Fruit fly (Drosophila melanogaster) whole organism, prepupa: ENCODE data around the gene CG14024.

Source experiments
- Blimp-1 ChIP-seq: fragments of 200-800 bp; sonication (Bioruptor generic); optimal IDR thresholded peaks from 3 replicates; lab custom pipeline; 2017; ENCODE audit warnings: missing biosample characterization, missing genetic modification characterization, mild to moderate bottlenecking, moderate library complexity, missing genetic modification reagents
- CG11762 ChIP-seq: fragments of 200-800 bp; sonication (Bioruptor generic); optimal IDR thresholded peaks from 3 replicates; lab custom pipeline; 2016; ENCODE audit warnings: missing biosample characterization, missing genetic modification characterization; ENCODE audit not compliant: insufficient read depth
- CG15336 ChIP-seq: fragments of 200-800 bp; sonication (Bioruptor generic); IDR thresholded peaks from 2 replicates; pipeline ENCODE4 v1.3.6; 2022; ENCODE audit warnings: missing biosample characterization, missing genetic modification characterization
- CG16779 ChIP-seq: fragments of 200-800 bp; sonication (Bioruptor generic); optimal IDR thresholded peaks from 3 replicates; lab custom pipeline; 2017; ENCODE audit warnings: missing biosample characterization, mild to moderate bottlenecking, missing genetic modification characterization
- CG31627 ChIP-seq: fragments of 200-800 bp; sonication (Bioruptor generic); optimal IDR thresholded peaks from 3 replicates; lab custom pipeline; 2016; ENCODE audit warnings: missing biosample characterization, missing genetic modification characterization
- CG32006 ChIP-seq: fragments of 200-800 bp; sonication (Bioruptor generic); optimal IDR thresholded peaks from 3 replicates; lab custom pipeline; 2017; ENCODE audit warnings: missing biosample characterization, mild to moderate bottlenecking, missing genetic modification characterization
- CG3919 ChIP-seq: fragments of 200-800 bp; sonication (Bioruptor generic); optimal IDR thresholded peaks from 3 replicates; lab custom pipeline; 2016; ENCODE audit warnings: missing biosample characterization, missing genetic modification characterization
- CG6163 ChIP-seq: fragments of 200-800 bp; sonication (Bioruptor generic); IDR thresholded peaks from 3 replicates; pipeline ENCODE4 v1.3.6; 2022; ENCODE audit warnings: missing biosample characterization, missing genetic modification characterization
- CG6276 ChIP-seq: fragments of 200-800 bp; sonication (Bioruptor generic); optimal IDR thresholded peaks from 2 replicates; lab custom pipeline; 2017; ENCODE audit warnings: missing biosample characterization, mild to moderate bottlenecking, missing genetic modification characterization
- CG6792 ChIP-seq: fragments of 200-800 bp; sonication (Bioruptor generic); optimal IDR thresholded peaks from 3 replicates; lab custom pipeline; 2016; ENCODE audit warnings: missing biosample characterization, missing genetic modification characterization
- CG6854 ChIP-seq: fragments of 200-800 bp; sonication (Bioruptor generic); optimal IDR thresholded peaks from 2 replicates; lab custom pipeline; 2017; ENCODE audit warnings: missing biosample characterization, mild to moderate bottlenecking, missing genetic modification characterization
- CG7368 ChIP-seq: fragments of 200-800 bp; sonication (Bioruptor generic); optimal IDR thresholded peaks from 3 replicates; lab custom pipeline; 2016; ENCODE audit warnings: missing biosample characterization, missing genetic modification characterization
- CG8119 ChIP-seq: fragments of 200-800 bp; sonication (Bioruptor generic); IDR thresholded peaks from 3 replicates; pipeline ENCODE4 v1.3.6; 2022; ENCODE audit warnings: missing biosample characterization, missing genetic modification characterization
- CG8319 ChIP-seq: fragments of 200-800 bp; sonication (Bioruptor generic); optimal IDR thresholded peaks from 3 replicates; lab custom pipeline; 2016; ENCODE audit warnings: missing biosample characterization, missing genetic modification characterization
- CG9139 ChIP-seq: fragments of 200-800 bp; sonication (Bioruptor generic); optimal IDR thresholded peaks from 3 replicates; lab custom pipeline; 2017; ENCODE audit warnings: missing biosample characterization, mild to moderate bottlenecking, missing genetic modification characterization
- Eip75B ChIP-seq: fragments of 200-800 bp; sonication (Bioruptor generic); optimal IDR thresholded peaks from 3 replicates; lab custom pipeline; 2016; ENCODE audit warnings: missing biosample characterization, missing genetic modification characterization
- Eip78C ChIP-seq: fragments of 200-800 bp; sonication (Bioruptor generic); peaks from one replicate; lab custom pipeline; 2016; ENCODE audit warnings: missing biosample characterization, missing genetic modification characterization
- Eip93F ChIP-seq: fragments of 200-800 bp; sonication (Bioruptor generic); optimal IDR thresholded peaks from 2 replicates; lab custom pipeline; 2016; ENCODE audit warnings: missing biosample characterization, mild to moderate bottlenecking, missing genetic modification characterization
- Ets21C ChIP-seq: fragments of 200-800 bp; sonication (Bioruptor generic); optimal IDR thresholded peaks from 3 replicates; lab custom pipeline; 2016; ENCODE audit warnings: missing biosample characterization, missing genetic modification characterization
- Ets96B ChIP-seq: fragments of 200-800 bp; optimal IDR thresholded peaks from 2 replicates; lab custom pipeline; 2019; ENCODE audit warnings: missing biosample characterization, mild to moderate bottlenecking, missing genetic modification characterization, moderate library complexity
- Gug ChIP-seq: fragments of 200-800 bp; sonication (Bioruptor generic); IDR thresholded peaks from 2 replicates; pipeline ENCODE4 v1.3.6; 2022; ENCODE audit warnings: missing biosample characterization, missing genetic modification characterization
- Hr38 ChIP-seq: sonication (Bioruptor generic); optimal IDR thresholded peaks from 2 replicates; lab custom pipeline; 2016; ENCODE audit warnings: missing biosample characterization, missing genetic modification characterization
- Hr4 ChIP-seq: fragments of 200-800 bp; sonication (Bioruptor generic); optimal IDR thresholded peaks from 3 replicates; lab custom pipeline; 2016; ENCODE audit warnings: missing biosample characterization, missing genetic modification characterization
- Lpt ChIP-seq: fragments of 200-800 bp; sonication (Bioruptor generic); optimal IDR thresholded peaks from 3 replicates; lab custom pipeline; 2016; ENCODE audit warnings: missing biosample characterization, missing genetic modification characterization
- OdsH ChIP-seq: fragments of 200-800 bp; sonication (Bioruptor generic); optimal IDR thresholded peaks from 3 replicates; lab custom pipeline; 2016; ENCODE audit warnings: missing biosample characterization, missing genetic modification characterization
- Sox14 ChIP-seq: fragments of 200-800 bp; sonication (Bioruptor generic); optimal IDR thresholded peaks from 3 replicates; lab custom pipeline; 2016; ENCODE audit warnings: missing biosample characterization, missing genetic modification characterization
- Sox15 ChIP-seq: fragments of 200-800 bp; sonication (Bioruptor generic); optimal IDR thresholded peaks from 3 replicates; lab custom pipeline; 2016; ENCODE audit warnings: missing biosample characterization, missing genetic modification characterization
- acj6 ChIP-seq: fragments of 200-800 bp; sonication (Bioruptor generic); optimal IDR thresholded peaks from 3 replicates; lab custom pipeline; 2016; ENCODE audit warnings: missing biosample characterization, missing genetic modification characterization
- cyc ChIP-seq: fragments of 200-800 bp; sonication (Bioruptor generic); optimal IDR thresholded peaks from 3 replicates; lab custom pipeline; 2016; ENCODE audit warnings: missing biosample characterization, missing genetic modification characterization
- dsx ChIP-seq: fragments of 200-800 bp; optimal IDR thresholded peaks from 3 replicates; lab custom pipeline; 2019; ENCODE audit warnings: missing biosample characterization, mild to moderate bottlenecking, missing genetic modification characterization, moderate library complexity; ENCODE audit not compliant: poor library complexity, severe bottlenecking
- eg ChIP-seq: fragments of 200-800 bp; sonication (Bioruptor generic); IDR thresholded peaks from 3 replicates; pipeline ENCODE4 v1.3.6; 2022; ENCODE audit warnings: missing biosample characterization, missing genetic modification characterization
- esn ChIP-seq: fragments of 200-800 bp; sonication (Bioruptor generic); optimal IDR thresholded peaks from 2 replicates; lab custom pipeline; 2016; ENCODE audit warnings: missing biosample characterization, mild to moderate bottlenecking, missing genetic modification characterization, moderate library complexity
- fd85E ChIP-seq: fragments of 200-800 bp; sonication (Bioruptor generic); optimal IDR thresholded peaks from 3 replicates; lab custom pipeline; 2016; ENCODE audit warnings: missing biosample characterization, missing genetic modification characterization
- fkh ChIP-seq: fragments of 200-800 bp; sonication (Bioruptor generic); optimal IDR thresholded peaks from 3 replicates; lab custom pipeline; 2017; ENCODE audit warnings: missing biosample characterization, mild to moderate bottlenecking, missing genetic modification characterization, moderate library complexity
- lz ChIP-seq: fragments of 200-800 bp; sonication (Bioruptor generic); optimal IDR thresholded peaks from 3 replicates; lab custom pipeline; 2016; ENCODE audit warnings: missing biosample characterization, missing genetic modification characterization
- net ChIP-seq: fragments of 200-800 bp; sonication (Bioruptor generic); optimal IDR thresholded peaks from 3 replicates; lab custom pipeline; 2016; ENCODE audit warnings: missing biosample characterization, missing genetic modification characterization
- pdm3 ChIP-seq: fragments of 200-800 bp; sonication (Bioruptor generic); optimal IDR thresholded peaks from 3 replicates; lab custom pipeline; 2016; ENCODE audit warnings: missing biosample characterization, missing genetic modification characterization
- salr ChIP-seq, 2 experiments: fragments of 200-800 bp; sonication (Bioruptor generic); optimal IDR thresholded peaks; 3 replicates each; lab custom pipeline; 2016 to 2018; ENCODE audit warnings: missing biosample characterization in 2 of 2, missing genetic modification characterization in 2 of 2, mild to moderate bottlenecking in 1 of 2
- spab ChIP-seq: fragments of 200-800 bp; sonication (Bioruptor generic); optimal IDR thresholded peaks from 2 replicates; lab custom pipeline; 2017; ENCODE audit warnings: missing biosample characterization, mild to moderate bottlenecking, missing genetic modification characterization, missing genetic modification reagents
- ss ChIP-seq, 2 experiments: fragments of 200-800 bp; sonication (Bioruptor generic); optimal IDR thresholded peaks; 2 replicates in 1 of 2; 3 replicates in 1 of 2; lab custom pipeline; 2017 to 2018; ENCODE audit warnings: mild to moderate bottlenecking in 2 of 2, missing biosample characterization in 2 of 2, missing genetic modification characterization in 2 of 2, moderate library complexity in 1 of 2
- svp ChIP-seq: fragments of 200-800 bp; sonication (Bioruptor generic); peaks from one replicate; lab custom pipeline; 2016; ENCODE audit warnings: missing biosample characterization, missing genetic modification characterization
- topi ChIP-seq: fragments of 200-800 bp; sonication (Bioruptor generic); optimal IDR thresholded peaks from 3 replicates; lab custom pipeline; 2016; ENCODE audit warnings: missing biosample characterization, missing genetic modification characterization
- vri ChIP-seq: fragments of 200-800 bp; sonication (Bioruptor generic); optimal IDR thresholded peaks from 3 replicates; lab custom pipeline; 2016; ENCODE audit warnings: missing biosample characterization, mild to moderate bottlenecking, missing genetic modification characterization

CG14024 gene

DNA sequence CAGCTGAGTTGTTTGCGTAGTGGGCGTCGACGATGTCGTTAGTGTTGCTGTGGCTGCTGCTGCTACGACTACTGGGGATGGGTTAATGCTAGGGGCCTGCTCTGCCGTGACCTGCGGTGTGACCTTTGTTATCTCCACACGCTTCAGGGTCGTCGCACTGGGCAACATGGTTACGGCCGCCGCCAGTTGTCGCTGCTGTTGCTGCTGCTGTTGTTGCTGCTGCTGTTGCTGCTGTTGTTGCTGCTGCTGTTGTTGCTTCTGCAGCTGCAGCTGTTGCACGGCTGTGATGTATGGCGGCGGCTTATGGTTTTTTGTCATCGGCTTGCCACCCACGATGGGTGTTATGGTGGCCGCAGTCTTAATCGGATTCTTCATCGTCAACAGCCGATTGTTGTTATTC, 5.4 kb upstream of the CG14024 start:
- no peak for TF ChIP-seq salr (GFP tag; optimal IDR thresholded peaks at IDR 0.05; lab: Kevin White, UChicago)
- peak; percentile 61 for TF ChIP-seq svp (GFP tag; lab: Kevin White, UChicago)
- TF ChIP-seq CG31627 (GFP tag; lab: Kevin White, UChicago), result no peak

DNA sequence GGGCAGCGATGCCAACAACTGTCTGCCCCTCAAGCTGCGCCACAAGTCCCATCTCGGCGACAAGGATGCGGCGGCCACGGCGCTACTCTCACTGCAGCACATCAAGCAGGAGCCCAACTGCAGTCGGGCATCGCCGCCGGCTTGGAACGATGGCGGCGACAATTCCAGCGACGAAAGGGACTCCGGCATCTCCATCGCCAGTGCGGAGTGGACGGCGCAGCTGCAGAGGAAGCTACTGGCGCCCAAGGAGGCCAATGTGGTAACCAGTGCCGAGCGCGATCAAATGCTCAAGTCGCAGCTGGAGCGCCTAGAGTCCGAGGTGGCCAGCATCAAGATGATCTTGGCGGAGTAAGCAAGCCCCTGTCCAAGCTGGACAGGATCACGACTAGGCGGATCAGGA, 5.3 kb downstream of the CG14024 start:
- TF ChIP-seq CG11762 (GFP tag; lab: Kevin White, UChicago), result no peak
- TF ChIP-seq fd85E (GFP tag; lab: Kevin White, UChicago), result no peak
- TF ChIP-seq lz (GFP tag; lab: Kevin White, UChicago), result no peak
- TF ChIP-seq, all 60 proteins: peak for 0

DNA sequence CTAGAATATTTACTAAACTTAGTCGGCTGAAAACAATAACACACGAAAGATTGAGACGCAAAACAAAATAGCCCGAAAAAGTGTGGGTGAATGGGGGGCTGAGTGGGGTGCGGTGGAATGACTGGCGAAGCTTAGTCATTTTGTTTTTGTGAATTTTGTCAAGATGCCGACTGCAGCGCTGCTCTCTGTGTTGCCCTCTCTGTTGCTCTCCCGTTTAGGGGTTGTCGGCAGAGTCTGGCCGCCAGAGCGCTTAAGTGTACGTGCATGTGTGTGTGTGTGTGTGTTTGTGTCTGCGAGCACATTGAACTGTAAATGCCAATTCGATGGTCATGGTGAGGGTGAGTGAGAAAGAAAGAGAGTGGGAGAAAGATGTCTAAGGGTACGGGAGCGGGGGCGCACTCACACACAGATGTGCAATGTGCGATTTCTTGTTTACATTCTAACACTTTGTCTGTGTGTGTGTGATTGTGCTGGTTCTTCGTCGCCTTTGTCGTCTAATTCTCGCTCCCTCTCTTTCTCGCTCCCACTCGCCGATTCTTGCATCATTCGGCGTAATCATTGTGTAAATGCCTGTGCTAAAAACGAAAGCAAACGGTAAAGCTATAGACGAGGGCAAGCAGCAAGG, 8.2 kb downstream of the CG14024 start:
- peak; percentile 32 for TF ChIP-seq CG3919 (GFP tag; lab: Kevin White, UChicago)
- TF ChIP-seq CG6163, result 0 out of 3 replicates have a peak, but pooled peaks have one; percentile 59
- TF ChIP-seq fkh (GFP tag; lab: Kevin White, UChicago), result peak; percentile 87
- peak in 1 of 2 experiments; percentile 37 for TF ChIP-seq ss (GFP tag; optimal IDR thresholded peaks at IDR 0.05; lab: Kevin White, UChicago)
- no peak for TF ChIP-seq CG6792 (GFP tag; lab: Kevin White, UChicago)
- TF ChIP-seq pdm3 (GFP tag; lab: Kevin White, UChicago), result no peak
- peak; percentile 83 for TF ChIP-seq svp (GFP tag; lab: Kevin White, UChicago)
- TF ChIP-seq esn, result no peak
- peak; percentile 59; the same call in 1 of the 3 replicates for TF ChIP-seq eg (GFP tag; lab: Robert Waterston, UW)
- peak; percentile 30 for TF ChIP-seq CG16779 (tag; lab: Kevin White, UChicago)
- TF ChIP-seq OdsH (GFP tag; lab: Kevin White, UChicago), result no peak
- peak; percentile 24 for TF ChIP-seq Lpt (GFP tag; lab: Kevin White, UChicago)
- peak; percentile 73 for TF ChIP-seq Eip78C (GFP tag; lab: Kevin White, UChicago)
- TF ChIP-seq vri (GFP tag; lab: Kevin White, UChicago), result peak; percentile 100
- peak; percentile 34 for TF ChIP-seq net (GFP tag; lab: Kevin White, UChicago)
- peak; percentile 60 for TF ChIP-seq CG6854
- peak; percentile 79 for TF ChIP-seq Sox14
- peak; percentile 10 for TF ChIP-seq topi (GFP tag; lab: Kevin White, UChicago)
- peak; percentile 49 for TF ChIP-seq Eip93F (GFP tag; lab: Kevin White, UChicago)
- no peak for TF ChIP-seq fd85E (GFP tag; lab: Kevin White, UChicago)
- TF ChIP-seq CG7368, result peak; percentile 21
- TF ChIP-seq Eip75B (GFP tag; lab: Kevin White, UChicago), result peak; percentile 11
- peak; percentile 60 for TF ChIP-seq dsx (GFP tag; lab: Kevin White, UChicago)
- TF ChIP-seq Blimp-1, result peak; percentile 38
- TF ChIP-seq acj6 (GFP tag; lab: Kevin White, UChicago), result no peak
- peak; percentile 14 for TF ChIP-seq CG6276 (GFP tag; lab: Kevin White, UChicago)

DNA sequence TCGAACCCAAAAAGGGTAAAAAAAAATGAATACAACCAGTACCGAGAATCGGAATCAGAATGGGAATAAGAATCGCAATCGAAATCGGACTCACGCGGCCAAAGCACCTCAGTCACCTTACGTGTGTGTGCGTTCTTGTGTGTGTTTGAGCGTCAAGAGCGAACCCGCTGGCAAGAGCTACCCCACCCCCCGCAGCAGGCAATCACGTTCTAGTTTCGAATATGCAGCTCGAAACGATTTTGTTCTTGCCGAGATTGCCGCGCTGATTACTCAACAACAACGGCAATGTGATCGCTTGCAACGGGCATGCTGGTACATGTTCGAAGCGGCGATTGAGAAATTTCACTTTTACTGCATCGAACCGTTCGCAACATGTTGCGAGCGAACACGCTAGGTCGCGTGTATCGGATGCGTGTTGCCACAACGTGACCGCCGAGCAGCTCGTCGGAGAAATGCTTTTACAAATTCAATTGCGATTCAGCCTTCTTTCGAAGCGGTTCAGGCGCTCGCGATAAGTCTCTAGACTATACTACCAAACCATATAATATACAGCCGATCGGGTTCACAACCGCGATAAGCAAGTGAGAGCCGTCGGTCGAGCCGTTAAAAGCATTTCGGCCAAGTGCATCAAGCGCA, 9.3 kb downstream of the CG14024 start:
- TF ChIP-seq net (GFP tag; lab: Kevin White, UChicago) (peak; percentile 9), CG3919 (GFP tag; lab: Kevin White, UChicago) (peak; percentile 64), CG6854 (peak; percentile 83), Blimp-1 (peak; percentile 90), Ets21C (no peak), Sox15 (no peak), Eip75B (GFP tag; lab: Kevin White, UChicago) (peak; percentile 72), CG32006 (GFP tag; lab: Kevin White, UChicago) (no peak), lz (GFP tag; lab: Kevin White, UChicago) (peak; percentile 6), CG16779 (tag; lab: Kevin White, UChicago) (peak; percentile 52), Ets96B (tag; lab: Kevin White, UChicago) (no peak), Eip78C (GFP tag; lab: Kevin White, UChicago) (peak; percentile 72), Hr38 (GFP tag; lab: Kevin White, UChicago) (no peak), Gug (GFP tag; lab: Robert Waterston, UW) (no peak), CG15336 (GFP tag; lab: Robert Waterston, UW) (peak; percentile 24; the same call in 1 of the 2 replicates), CG8319 (GFP tag; lab: Kevin White, UChicago) (no peak), ss (GFP tag; optimal IDR thresholded peaks at IDR 0.05; lab: Kevin White, UChicago) (peak; percentile 47 to 75), Lpt (GFP tag; lab: Kevin White, UChicago) (no peak), cyc (GFP tag; lab: Kevin White, UChicago) (no peak), fkh (GFP tag; lab: Kevin White, UChicago) (no peak), CG8119 (GFP tag; lab: Robert Waterston, UW) (no peak), Hr4 (no peak), CG11762 (GFP tag; lab: Kevin White, UChicago) (no peak), spab (GFP tag; lab: Kevin White, UChicago) (no peak), CG9139 (GFP tag; lab: Kevin White, UChicago) (no peak)
